Fruit fly (Drosophila melanogaster): ENCODE measurements around the gene Abcd3.

Gene Abcd3

DNA sequence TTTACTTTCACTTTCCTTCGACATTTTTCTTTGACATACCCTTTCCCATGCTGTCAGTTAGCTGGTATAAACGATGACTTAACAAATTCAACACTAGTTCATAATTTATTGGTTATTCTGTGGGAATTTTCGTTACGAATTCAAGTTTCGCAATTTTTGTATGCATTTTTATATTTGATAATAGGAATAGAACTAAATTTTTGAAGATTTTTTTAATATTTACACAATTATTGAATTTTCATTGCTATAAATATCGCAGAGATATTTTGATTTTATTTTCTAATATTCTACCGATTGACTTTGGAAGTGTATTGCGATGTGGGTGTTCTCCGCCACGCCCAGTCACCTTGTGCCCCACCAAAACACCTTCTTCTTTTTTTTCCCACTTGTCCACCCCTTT lies 55.6 kb downstream of the Abcd3 start:
- TF ChIP-seq CG13204 (GFP tag; optimal IDR thresholded peaks at IDR 0.05) (no peak), CG14655 (GFP tag; optimal IDR thresholded peaks at IDR 0.05) (no peak), CG9948 (tag; optimal IDR thresholded peaks at IDR 0.05) (no peak), CG4496 (GFP tag; IDR thresholded peaks at IDR 0.05) (no peak), Pif1A (GFP tag; optimal IDR thresholded peaks at IDR 0.05) (no peak), fd96Ca (GFP tag; IDR thresholded peaks at IDR 0.05) (no peak), Snoo (tag; optimal IDR thresholded peaks at IDR 0.05) (no peak), CG10348 (GFP tag; IDR thresholded peaks at IDR 0.05) (no peak), CG34367 (tag; optimal IDR thresholded peaks at IDR 0.05) (no peak), CG8159 (tag; optimal IDR thresholded peaks at IDR 0.05) (no peak), D1 (tag; optimal IDR thresholded peaks at IDR 0.05) (no peak)

Data from whole organism, pupa.